Fruit fly (Drosophila melanogaster) whole organism, embryonic: ENCODE measurements around the gene miple2.

Experiments used
- B-H2 ChIP-seq: fragments of 200-800 bp; sonication (Bioruptor generic); optimal IDR thresholded peaks from 2 replicates; lab custom pipeline; 2018; ENCODE audit warnings: missing biosample characterization, mild to moderate bottlenecking, missing genetic modification characterization
- BEAF-32 ChIP-seq: fragments of 200-800 bp; sonication (Bioruptor generic); optimal IDR thresholded peaks from 3 replicates; lab custom pipeline; 2017; ENCODE audit warnings: missing biosample characterization, missing genetic modification characterization, mild to moderate bottlenecking, moderate library complexity, missing genetic modification reagents
- CG1024 ChIP-seq: fragments of 200-800 bp; sonication (Bioruptor generic); IDR thresholded peaks from 2 replicates; pipeline ENCODE4 v1.3.6; 2022; ENCODE audit warnings: missing biosample characterization, missing genetic modification characterization
- CG10274 ChIP-seq: fragments of 200-800 bp; sonication (Bioruptor generic); optimal IDR thresholded peaks from 3 replicates; lab custom pipeline; 2017; ENCODE audit warnings: missing biosample characterization, mild to moderate bottlenecking, missing genetic modification characterization
- CG10462 ChIP-seq: fragments of 200-800 bp; sonication (Bioruptor generic); optimal IDR thresholded peaks from 2 replicates; lab custom pipeline; 2016; ENCODE audit warnings: missing biosample characterization, missing genetic modification characterization
- CG10543 ChIP-seq: fragments of 200-800 bp; sonication (Bioruptor generic); optimal IDR thresholded peaks from 3 replicates; lab custom pipeline; 2017; ENCODE audit warnings: missing biosample characterization, mild to moderate bottlenecking, missing genetic modification characterization, moderate library complexity
- CG10959 ChIP-seq: fragments of 200-800 bp; sonication (Bioruptor generic); IDR thresholded peaks from 2 replicates; pipeline ENCODE4 v1.3.6; 2022; ENCODE audit warnings: missing biosample characterization, missing genetic modification characterization
- CG1233 ChIP-seq: fragments of 200-800 bp; sonication (Bioruptor generic); optimal IDR thresholded peaks from 4 replicates; lab custom pipeline; 2018; ENCODE audit warnings: missing biosample characterization, mild to moderate bottlenecking, missing genetic modification characterization
- CG13123 ChIP-seq: fragments of 200-800 bp; sonication (Bioruptor generic); optimal IDR thresholded peaks from 2 replicates; lab custom pipeline; 2016; ENCODE audit warnings: missing biosample characterization, missing genetic modification characterization
- CG14050 ChIP-seq: fragments of 200-800 bp; sonication (Bioruptor generic); IDR thresholded peaks from 3 replicates; pipeline ENCODE4 v1.3.6; 2022; ENCODE audit warnings: missing biosample characterization, missing genetic modification characterization
- CG15696 ChIP-seq: fragments of 200-800 bp; sonication (Bioruptor generic); optimal IDR thresholded peaks from 2 replicates; lab custom pipeline; 2019; ENCODE audit warnings: missing biosample characterization, mild to moderate bottlenecking, missing genetic modification characterization, moderate library complexity
- CG17359 ChIP-seq: fragments of 200-800 bp; sonication (Bioruptor generic); optimal IDR thresholded peaks from 3 replicates; lab custom pipeline; 2018; ENCODE audit warnings: missing biosample characterization, mild to moderate bottlenecking, missing genetic modification characterization, moderate library complexity
- CG17568 ChIP-seq: fragments of 200-800 bp; sonication (Bioruptor generic); optimal IDR thresholded peaks from 2 replicates; lab custom pipeline; 2018; ENCODE audit warnings: missing biosample characterization, mild to moderate bottlenecking, missing genetic modification characterization, moderate library complexity
- CG1792 ChIP-seq: fragments of 200-800 bp; sonication (Bioruptor generic); optimal IDR thresholded peaks from 2 replicates; lab custom pipeline; 2016; ENCODE audit warnings: missing biosample characterization, missing genetic modification characterization
- CG1832 ChIP-seq: fragments of 200-800 bp; sonication (Bioruptor generic); optimal IDR thresholded peaks from 2 replicates; lab custom pipeline; 2017; ENCODE audit warnings: missing biosample characterization, mild to moderate bottlenecking, missing genetic modification characterization, inconsistent platforms
- CG18764 ChIP-seq: fragments of 200-800 bp; sonication (Bioruptor generic); optimal IDR thresholded peaks from 3 replicates; lab custom pipeline; 2016; ENCODE audit warnings: missing biosample characterization, missing genetic modification characterization
- CG2199 ChIP-seq: fragments of 200-800 bp; sonication (Bioruptor generic); IDR thresholded peaks from 3 replicates; pipeline ENCODE4 v1.3.6; 2022; ENCODE audit warnings: missing biosample characterization, missing genetic modification characterization
- CG2202 ChIP-seq: fragments of 200-800 bp; sonication (Bioruptor generic); optimal IDR thresholded peaks from 2 replicates; lab custom pipeline; 2018; ENCODE audit warnings: missing biosample characterization, mild to moderate bottlenecking, missing genetic modification characterization
- CG2678 ChIP-seq: fragments of 200-800 bp; sonication (Bioruptor generic); optimal IDR thresholded peaks from 3 replicates; lab custom pipeline; 2019; ENCODE audit warnings: missing biosample characterization, mild to moderate bottlenecking, missing genetic modification characterization, moderate library complexity
- CG2712 ChIP-seq: fragments of 200-800 bp; optimal IDR thresholded peaks from 3 replicates; lab custom pipeline; 2019; ENCODE audit warnings: missing biosample characterization, mild to moderate bottlenecking, missing genetic modification characterization, moderate library complexity
- CG3281 ChIP-seq: fragments of 200-800 bp; sonication (Bioruptor generic); optimal IDR thresholded peaks from 3 replicates; lab custom pipeline; 2017; ENCODE audit warnings: missing biosample characterization, mild to moderate bottlenecking, missing genetic modification characterization
- CG43689 ChIP-seq: fragments of 200-800 bp; sonication (Bioruptor generic); IDR thresholded peaks from 2 replicates; pipeline ENCODE4 v1.3.6; 2022; ENCODE audit warnings: missing biosample characterization, missing genetic modification characterization
- CG4820 ChIP-seq: fragments of 200-800 bp; sonication (Bioruptor generic); optimal IDR thresholded peaks from 3 replicates; lab custom pipeline; 2016; ENCODE audit warnings: missing biosample characterization, missing genetic modification characterization
- CG6683 ChIP-seq: fragments of 200-800 bp; sonication (Bioruptor generic); optimal IDR thresholded peaks from 2 replicates; lab custom pipeline; 2017; ENCODE audit warnings: missing biosample characterization, mild to moderate bottlenecking, missing genetic modification characterization, missing genetic modification reagents
- CG6689 ChIP-seq: fragments of 200-800 bp; sonication (Bioruptor generic); IDR thresholded peaks from 2 replicates; pipeline ENCODE4 v1.3.6; 2022; ENCODE audit warnings: missing biosample characterization, missing genetic modification characterization
- CG6765 ChIP-seq: fragments of 200-800 bp; sonication (Bioruptor generic); optimal IDR thresholded peaks from 3 replicates; lab custom pipeline; 2017; ENCODE audit warnings: missing biosample characterization, mild to moderate bottlenecking, missing genetic modification characterization
- E2f2 ChIP-seq: fragments of 200-800 bp; sonication (Bioruptor generic); IDR thresholded peaks from 2 replicates; pipeline ENCODE4 v1.3.6; 2022; ENCODE audit warnings: missing biosample characterization, missing genetic modification characterization
- Fer3 ChIP-seq: fragments of 200-800 bp; sonication (Bioruptor generic); optimal IDR thresholded peaks from 2 replicates; lab custom pipeline; 2018; ENCODE audit warnings: missing biosample characterization, mild to moderate bottlenecking, missing genetic modification characterization, moderate library complexity
- Gsc ChIP-seq: fragments of 200-800 bp; sonication (Bioruptor generic); IDR thresholded peaks from 2 replicates; pipeline ENCODE4 v1.3.6; 2022; ENCODE audit warnings: missing biosample characterization, missing genetic modification characterization
- H2.0 ChIP-seq: fragments of 200-800 bp; sonication (Bioruptor generic); IDR thresholded peaks from 2 replicates; pipeline ENCODE4 v1.3.6; 2022; ENCODE audit warnings: missing biosample characterization, missing genetic modification characterization
- Hand ChIP-seq: fragments of 200-800 bp; sonication (Bioruptor generic); optimal IDR thresholded peaks from 2 replicates; lab custom pipeline; 2017; ENCODE audit warnings: mild to moderate bottlenecking, missing biosample characterization, missing genetic modification reagents, missing genetic modification characterization
- MESR4 ChIP-seq: fragments of 200-800 bp; sonication (Bioruptor generic); optimal IDR thresholded peaks from 2 replicates; lab custom pipeline; 2018; ENCODE audit warnings: missing biosample characterization, mild to moderate bottlenecking, missing genetic modification characterization, moderate library complexity
- Mad ChIP-seq: fragments of 200-800 bp; sonication (Bioruptor generic); optimal IDR thresholded peaks from 2 replicates; lab custom pipeline; 2016; ENCODE audit warnings: missing biosample characterization, missing genetic modification characterization
- Side ChIP-seq: fragments of 200-800 bp; sonication (Bioruptor generic); optimal IDR thresholded peaks from 2 replicates; lab custom pipeline; 2016; ENCODE audit warnings: missing biosample characterization, missing genetic modification characterization
- YL-1 ChIP-seq: fragments of 200-800 bp; sonication (Bioruptor generic); optimal IDR thresholded peaks from 3 replicates; lab custom pipeline; 2017; ENCODE audit warnings: missing biosample characterization, mild to moderate bottlenecking, missing genetic modification characterization
- ash1 ChIP-seq: fragments of 200-800 bp; sonication (Bioruptor generic); optimal IDR thresholded peaks from 2 replicates; lab custom pipeline; 2018; ENCODE audit warnings: missing biosample characterization, mild to moderate bottlenecking, missing genetic modification characterization
- ato ChIP-seq: fragments of 200-800 bp; sonication (Bioruptor generic); IDR thresholded peaks from 2 replicates; pipeline ENCODE4 v1.3.6; 2022; ENCODE audit warnings: missing biosample characterization, missing genetic modification characterization; ENCODE audit not compliant: partially characterized antibody
- btn ChIP-seq: fragments of 200-800 bp; sonication (Bioruptor generic); optimal IDR thresholded peaks from 2 replicates; lab custom pipeline; 2016; ENCODE audit warnings: missing biosample characterization, missing genetic modification characterization
- chif ChIP-seq, 2 experiments: fragments of 200-800 bp; sonication (Bioruptor generic); optimal IDR thresholded peaks; 3 replicates each; lab custom pipeline; 2016; ENCODE audit warnings: missing biosample characterization in 2 of 2, missing genetic modification characterization in 2 of 2
- chm ChIP-seq: fragments of 200-800 bp; sonication (Bioruptor generic); IDR thresholded peaks from 2 replicates; pipeline ENCODE4 v1.3.6; 2022; ENCODE audit warnings: missing biosample characterization, missing genetic modification characterization
- crol ChIP-seq: fragments of 200-800 bp; sonication (Bioruptor generic); IDR thresholded peaks from 2 replicates; pipeline ENCODE4 v1.3.6; 2022; ENCODE audit warnings: missing biosample characterization, missing genetic modification characterization
- eve ChIP-seq, 2 experiments: fragments of >200 bp; optimal IDR thresholded peaks; 2 replicates each; lab custom pipeline; 2017; ENCODE audit warnings: missing biosample characterization in 2 of 2, missing genetic modification characterization in 2 of 2
- ftz-f1 ChIP-seq: fragments of 200-800 bp; sonication (Bioruptor generic); optimal IDR thresholded peaks from 2 replicates; lab custom pipeline; 2016; ENCODE audit warnings: missing biosample characterization, missing genetic modification characterization
- h ChIP-seq: fragments of >200 bp; optimal IDR thresholded peaks from 2 replicates; lab custom pipeline; 2017
- odd ChIP-seq: fragments of 200-800 bp; sonication (Bioruptor generic); optimal IDR thresholded peaks from 2 replicates; lab custom pipeline; 2017; ENCODE audit warnings: missing biosample characterization, mild to moderate bottlenecking, missing genetic modification characterization
- pfk ChIP-seq: fragments of 200-800 bp; sonication (Bioruptor generic); optimal IDR thresholded peaks from 2 replicates; lab custom pipeline; 2018; ENCODE audit warnings: missing biosample characterization, mild to moderate bottlenecking, missing genetic modification characterization, moderate library complexity
- sna ChIP-seq: fragments of 200-800 bp; sonication (Bioruptor generic); IDR thresholded peaks from 2 replicates; pipeline ENCODE4 v1.3.6; 2022; ENCODE audit warnings: missing biosample characterization, missing genetic modification characterization; ENCODE audit not compliant: partially characterized antibody
- tio ChIP-seq: fragments of 200-800 bp; sonication (Bioruptor generic); optimal IDR thresholded peaks from 2 replicates; lab custom pipeline; 2017; ENCODE audit warnings: missing biosample characterization, missing genetic modification characterization, inconsistent platforms
- tx ChIP-seq: fragments of 200-800 bp; sonication (Bioruptor generic); optimal IDR thresholded peaks from 2 replicates; lab custom pipeline; 2016; ENCODE audit warnings: missing biosample characterization, missing genetic modification characterization
- unc-4 ChIP-seq: fragments of 200-800 bp; sonication (Bioruptor generic); IDR thresholded peaks from 2 replicates; pipeline ENCODE4 v1.3.6; 2022; ENCODE audit warnings: missing biosample characterization, missing genetic modification characterization; ENCODE audit not compliant: partially characterized antibody
- zfh1 ChIP-seq: fragments of 200-800 bp; sonication (Bioruptor generic); IDR thresholded peaks from 3 replicates; pipeline ENCODE4 v1.3.6; 2022; ENCODE audit warnings: missing biosample characterization, missing genetic modification characterization

The miple2 gene

DNA sequence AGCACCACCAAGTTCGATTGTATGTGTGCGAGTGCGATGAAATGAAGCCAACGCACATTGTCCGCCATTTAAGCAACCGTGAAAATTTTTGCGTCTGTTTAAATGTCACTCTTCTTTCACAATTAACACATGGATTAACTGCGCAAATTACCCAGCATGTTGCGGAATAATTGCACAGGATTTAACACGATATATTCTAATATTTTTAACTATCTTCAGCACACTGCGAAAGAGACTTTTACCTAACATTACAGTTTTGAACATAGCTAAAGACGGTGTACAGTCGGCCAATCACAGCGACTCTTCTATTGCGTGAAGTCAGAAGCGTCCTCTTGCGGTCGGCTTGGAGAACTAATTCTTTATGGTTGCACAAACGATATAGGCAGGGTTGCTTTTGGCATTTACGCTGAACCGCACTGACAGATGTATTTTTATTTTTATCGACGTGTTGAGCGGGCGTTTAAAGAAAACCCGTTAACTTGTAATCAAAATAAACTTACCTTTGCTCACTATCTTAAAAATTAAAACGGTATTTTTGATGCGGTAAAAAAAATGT is 24.3 kb upstream of the miple2 start (continued):
- TF ChIP-seq unc-4 (peak; percentile 54), YL-1 (peak; percentile 91), MESR4 (peak; percentile 99), CG17568 (no peak), CG43689 (no peak), h (no peak), Side (GFP tag; lab: Kevin White, UChicago) (peak; percentile 54), CG1832 (no peak), zfh1 (GFP tag; lab: Robert Waterston, UW) (peak; percentile 66; the same call in 2 of the 3 replicates), Gsc (GFP tag; lab: Robert Waterston, UW) (no peak), odd (no peak), CG6765 (GFP tag; lab: Kevin White, UChicago) (no peak), E2f2 (GFP tag; lab: Robert Waterston, UW) (peak; percentile 94), CG3281 (peak; percentile 31), CG1024 (GFP tag; lab: Robert Waterston, UW) (no peak), Fer3 (tag; lab: Kevin White, UChicago) (no peak), CG10959 (GFP tag; lab: Robert Waterston, UW) (no peak), eve (GFP tag; optimal IDR thresholded peaks at IDR 0.05; lab: Kevin White, UChicago) (peak in 1 of 2 experiments; percentile 64), CG10462 (GFP tag; lab: Kevin White, UChicago) (no peak), tio (GFP tag; lab: Kevin White, UChicago) (no peak), sna (GFP tag; lab: Robert Waterston, UW) (peak; percentile 51; the same call in 1 of the 2 replicates), CG6683 (no peak), CG6689 (GFP tag; lab: Robert Waterston, UW) (no peak), ftz-f1 (GFP tag; lab: Kevin White, UChicago) (peak; percentile 46), pfk (GFP tag; lab: Kevin White, UChicago) (peak; percentile 48), chif (GFP tag; optimal IDR thresholded peaks at IDR 0.05; lab: Kevin White, UChicago) (peak; percentile 48 to 54), CG2199 (GFP tag; lab: Robert Waterston, UW) (0 out of 3 replicates have a peak, but pooled peaks have one; percentile 50), ash1 (no peak), CG15696 (tag; lab: Kevin White, UChicago) (no peak), ato (GFP tag; lab: Robert Waterston, UW) (peak; percentile 73), btn (no peak), CG14050 (GFP tag; lab: Robert Waterston, UW) (no peak; the same call in 2 of the 3 replicates), CG10274 (GFP tag; lab: Kevin White, UChicago) (no peak), CG4820 (no peak), CG2678 (tag; lab: Kevin White, UChicago) (no peak), CG2202 (no peak), CG18764 (GFP tag; lab: Kevin White, UChicago) (peak; percentile 47), chm (GFP tag; lab: Robert Waterston, UW) (peak; percentile 42; the same call in 1 of the 2 replicates), Mad (peak; percentile 9), CG2712 (tag; lab: Kevin White, UChicago) (peak; percentile 29), CG1233 (GFP tag; lab: Kevin White, UChicago) (no peak), tx (GFP tag; lab: Kevin White, UChicago) (no peak), CG1792 (GFP tag; lab: Kevin White, UChicago) (peak; percentile 45), CG17359 (tag; lab: Kevin White, UChicago) (no peak), B-H2 (GFP tag; lab: Kevin White, UChicago) (peak; percentile 70), Hand (GFP tag; lab: Kevin White, UChicago) (no peak), CG13123 (GFP tag; lab: Kevin White, UChicago) (no peak), H2.0 (GFP tag; lab: Robert Waterston, UW) (no peak; the same call in none of the 2 replicates), CG10543 (GFP tag; lab: Kevin White, UChicago) (no peak), crol (GFP tag; lab: Robert Waterston, UW) (no peak), BEAF-32 (peak; percentile 68)
